Fruit fly (Drosophila melanogaster) whole organism, embryonic: Measurements from ENCODE around the gene CG17124.

Experiments
- CG13624 ChIP-seq: fragments of 200-800 bp; sonication (Bioruptor generic); optimal IDR thresholded peaks from 2 replicates; lab custom pipeline; 2016; ENCODE audit warnings: missing biosample characterization, missing genetic modification characterization
- CG15696 ChIP-seq: fragments of 200-800 bp; sonication (Bioruptor generic); optimal IDR thresholded peaks from 2 replicates; lab custom pipeline; 2019; ENCODE audit warnings: missing biosample characterization, mild to moderate bottlenecking, missing genetic modification characterization, moderate library complexity
- CG16779 ChIP-seq: fragments of 200-800 bp; sonication (Bioruptor generic); IDR thresholded peaks from 2 replicates; pipeline ENCODE4 v1.3.6; 2022; ENCODE audit warnings: missing biosample characterization, missing genetic modification characterization
- CG16813 ChIP-seq: fragments of 200-800 bp; sonication (Bioruptor generic); IDR thresholded peaks from 3 replicates; pipeline ENCODE4 v1.3.6; 2022; ENCODE audit warnings: missing biosample characterization, missing genetic modification characterization; ENCODE audit not compliant: partially characterized antibody
- CG2120 ChIP-seq: fragments of 200-800 bp; sonication (Bioruptor generic); optimal IDR thresholded peaks from 3 replicates; lab custom pipeline; 2016; ENCODE audit warnings: missing biosample characterization, missing genetic modification characterization
- CG2712 ChIP-seq: fragments of 200-800 bp; optimal IDR thresholded peaks from 3 replicates; lab custom pipeline; 2019; ENCODE audit warnings: missing biosample characterization, mild to moderate bottlenecking, missing genetic modification characterization, moderate library complexity
- CG32532 ChIP-seq: fragments of 200-800 bp; sonication (Bioruptor generic); IDR thresholded peaks from 2 replicates; pipeline ENCODE4 v1.3.6; 2022; ENCODE audit warnings: missing biosample characterization, missing genetic modification characterization
- CG3281 ChIP-seq: fragments of 200-800 bp; sonication (Bioruptor generic); optimal IDR thresholded peaks from 3 replicates; lab custom pipeline; 2017; ENCODE audit warnings: missing biosample characterization, mild to moderate bottlenecking, missing genetic modification characterization
- CG42726 ChIP-seq: fragments of 200-800 bp; sonication (Bioruptor generic); IDR thresholded peaks from 2 replicates; pipeline ENCODE4 v1.3.6; 2022; ENCODE audit warnings: missing biosample characterization, missing genetic modification characterization; ENCODE audit not compliant: partially characterized antibody
- CG4424 ChIP-seq: fragments of 200-800 bp; sonication (Bioruptor generic); optimal IDR thresholded peaks from 3 replicates; lab custom pipeline; 2016; ENCODE audit warnings: missing biosample characterization, missing genetic modification characterization
- CG5180 ChIP-seq: fragments of 200-800 bp; sonication (Bioruptor generic); optimal IDR thresholded peaks from 3 replicates; lab custom pipeline; 2017; ENCODE audit warnings: missing biosample characterization, missing genetic modification characterization, mild to moderate bottlenecking, moderate library complexity, missing genetic modification reagents
- CG7987 ChIP-seq: fragments of 200-800 bp; sonication (Bioruptor generic); optimal IDR thresholded peaks from 2 replicates; lab custom pipeline; 2018; ENCODE audit warnings: missing biosample characterization, mild to moderate bottlenecking, missing genetic modification characterization, moderate library complexity
- CG8089 ChIP-seq: fragments of 200-800 bp; sonication (Bioruptor generic); optimal IDR thresholded peaks from 3 replicates; lab custom pipeline; 2016; ENCODE audit warnings: missing biosample characterization, missing genetic modification characterization
- CG8281 ChIP-seq: fragments of 200-800 bp; sonication (Bioruptor generic); optimal IDR thresholded peaks from 2 replicates; lab custom pipeline; 2018; ENCODE audit warnings: missing biosample characterization, mild to moderate bottlenecking, missing genetic modification characterization, moderate library complexity
- CrebB ChIP-seq: fragments of 200-800 bp; sonication (Bioruptor generic); optimal IDR thresholded peaks from 3 replicates; lab custom pipeline; 2018; ENCODE audit warnings: missing biosample characterization, mild to moderate bottlenecking, missing genetic modification characterization
- Doc2 ChIP-seq: fragments of 200-800 bp; sonication (Bioruptor generic); IDR thresholded peaks from 2 replicates; pipeline ENCODE4 v1.3.6; 2022; ENCODE audit warnings: missing biosample characterization, missing genetic modification characterization
- E2f1 ChIP-seq: fragments of 200-800 bp; sonication (Bioruptor generic); IDR thresholded peaks from 2 replicates; pipeline ENCODE4 v1.3.6; 2022; ENCODE audit warnings: missing biosample characterization, missing genetic modification characterization
- Gsc ChIP-seq: fragments of 200-800 bp; sonication (Bioruptor generic); IDR thresholded peaks from 2 replicates; pipeline ENCODE4 v1.3.6; 2022; ENCODE audit warnings: missing biosample characterization, missing genetic modification characterization
- Gug ChIP-seq: fragments of 200-800 bp; sonication (Bioruptor generic); IDR thresholded peaks from 4 replicates; pipeline ENCODE4 v1.3.6; 2022; ENCODE audit warnings: missing biosample characterization, missing genetic modification characterization
- H2.0 ChIP-seq: fragments of 200-800 bp; sonication (Bioruptor generic); IDR thresholded peaks from 2 replicates; pipeline ENCODE4 v1.3.6; 2022; ENCODE audit warnings: missing biosample characterization, missing genetic modification characterization
- Hmr ChIP-seq: fragments of 200-800 bp; sonication (Bioruptor generic); optimal IDR thresholded peaks from 3 replicates; lab custom pipeline; 2017; ENCODE audit warnings: mild to moderate bottlenecking, missing biosample characterization, missing genetic modification reagents, missing genetic modification characterization
- Hmx ChIP-seq: fragments of 200-800 bp; sonication (Bioruptor generic); optimal IDR thresholded peaks from 2 replicates; lab custom pipeline; 2016; ENCODE audit warnings: missing biosample characterization, missing genetic modification characterization
- Lpt ChIP-seq: fragments of >200 bp; optimal IDR thresholded peaks from 2 replicates; lab custom pipeline; 2018; ENCODE audit warnings: missing biosample characterization, missing genetic modification characterization
- Poxn ChIP-seq: fragments of 200-800 bp; sonication (Bioruptor generic); IDR thresholded peaks from 2 replicates; pipeline ENCODE4 v1.3.6; 2022; ENCODE audit warnings: missing biosample characterization, missing genetic modification characterization
- Sry-β ChIP-seq: fragments of 200-800 bp; sonication (Bioruptor generic); optimal IDR thresholded peaks from 2 replicates; lab custom pipeline; 2018; ENCODE audit warnings: missing biosample characterization, mild to moderate bottlenecking, missing genetic modification characterization, moderate library complexity
- Tbp ChIP-seq: fragments of >200 bp; optimal IDR thresholded peaks from 2 replicates; lab custom pipeline; 2018; ENCODE audit warnings: missing biosample characterization, missing genetic modification characterization
- Trl ChIP-seq, 3 experiments: fragments of >200 bp in 2 of 3; fragments of 200-800 bp in 1 of 3; sonication (Bioruptor generic) in 1 of 3; optimal IDR thresholded peaks; 2 replicates in 1 of 3; 3 replicates in 2 of 3; lab custom pipeline; 2016 to 2017; ENCODE audit warnings: missing biosample characterization in 1 of 3, missing genetic modification characterization in 1 of 3
- bsh ChIP-seq, 2 experiments: fragments of 200-800 bp; sonication (Bioruptor generic); optimal IDR thresholded peaks; 2 replicates each; lab custom pipeline; 2017 to 2018; ENCODE audit warnings: mild to moderate bottlenecking in 2 of 2, missing biosample characterization in 2 of 2, missing genetic modification characterization in 2 of 2, moderate library complexity in 1 of 2
- chm ChIP-seq: fragments of 200-800 bp; sonication (Bioruptor generic); IDR thresholded peaks from 2 replicates; pipeline ENCODE4 v1.3.6; 2022; ENCODE audit warnings: missing biosample characterization, missing genetic modification characterization
- crol ChIP-seq: fragments of 200-800 bp; sonication (Bioruptor generic); IDR thresholded peaks from 2 replicates; pipeline ENCODE4 v1.3.6; 2022; ENCODE audit warnings: missing biosample characterization, missing genetic modification characterization
- crp ChIP-seq, 2 experiments: fragments of 200-800 bp; sonication (Bioruptor generic); optimal IDR thresholded peaks; 2 replicates in 1 of 2; 3 replicates in 1 of 2; lab custom pipeline; 2017; ENCODE audit warnings: missing biosample characterization in 2 of 2, missing genetic modification characterization in 2 of 2, mild to moderate bottlenecking in 1 of 2, moderate library complexity in 1 of 2
- ems ChIP-seq: fragments of 200-800 bp; sonication (Bioruptor generic); optimal IDR thresholded peaks from 3 replicates; lab custom pipeline; 2016; ENCODE audit warnings: missing biosample characterization, missing genetic modification characterization
- en ChIP-seq: fragments of 200-800 bp; sonication (Bioruptor generic); optimal IDR thresholded peaks from 2 replicates; lab custom pipeline; 2016; ENCODE audit warnings: missing biosample characterization, missing genetic modification characterization
- exex ChIP-seq: fragments of 200-800 bp; sonication (Bioruptor generic); optimal IDR thresholded peaks from 4 replicates; lab custom pipeline; 2018; ENCODE audit warnings: missing biosample characterization, mild to moderate bottlenecking, missing genetic modification characterization, moderate library complexity
- gcm ChIP-seq: fragments of 200-800 bp; sonication (Bioruptor generic); optimal IDR thresholded peaks from 2 replicates; lab custom pipeline; 2019; ENCODE audit warnings: missing biosample characterization, mild to moderate bottlenecking, missing genetic modification characterization, moderate library complexity
- gcm2 ChIP-seq: fragments of 200-800 bp; sonication (Bioruptor generic); optimal IDR thresholded peaks from 2 replicates; lab custom pipeline; 2016; ENCODE audit warnings: missing biosample characterization, missing genetic modification characterization
- grau ChIP-seq: fragments of 200-800 bp; optimal IDR thresholded peaks from 3 replicates; lab custom pipeline; 2019; ENCODE audit warnings: missing biosample characterization, mild to moderate bottlenecking, missing genetic modification characterization, moderate library complexity
- gro ChIP-seq: fragments of 200-800 bp; sonication (Bioruptor generic); optimal IDR thresholded peaks from 2 replicates; lab custom pipeline; 2016; ENCODE audit warnings: missing biosample characterization, missing genetic modification characterization
- psq ChIP-seq: fragments of 200-800 bp; sonication (Bioruptor generic); optimal IDR thresholded peaks from 2 replicates; lab custom pipeline; 2017; ENCODE audit warnings: missing biosample characterization, missing genetic modification characterization
- ranshi ChIP-seq: fragments of 200-800 bp; sonication (Bioruptor generic); IDR thresholded peaks from 2 replicates; pipeline ENCODE4 v1.3.6; 2022; ENCODE audit warnings: missing biosample characterization, missing genetic modification characterization
- sens-2 ChIP-seq: fragments of 200-800 bp; sonication (Bioruptor generic); IDR thresholded peaks from 2 replicates; pipeline ENCODE4 v1.3.6; 2022; ENCODE audit warnings: missing biosample characterization, missing genetic modification characterization
- shn ChIP-seq: fragments of 200-800 bp; sonication (Bioruptor generic); optimal IDR thresholded peaks from 3 replicates; lab custom pipeline; 2016; ENCODE audit warnings: missing biosample characterization, missing genetic modification characterization
- slp2 ChIP-seq: fragments of 200-800 bp; sonication (Bioruptor generic); optimal IDR thresholded peaks from 2 replicates; lab custom pipeline; 2016; ENCODE audit warnings: missing biosample characterization, missing genetic modification characterization
- sug ChIP-seq: fragments of 200-800 bp; optimal IDR thresholded peaks from 2 replicates; lab custom pipeline; 2019; ENCODE audit warnings: missing biosample characterization, mild to moderate bottlenecking, missing genetic modification characterization, moderate library complexity
- tll ChIP-seq, 2 experiments: fragments of 200-800 bp in 1 of 2; fragments of >200 bp in 1 of 2; sonication (Bioruptor generic) in 1 of 2; optimal IDR thresholded peaks; 2 replicates each; lab custom pipeline; 2017 to 2019; ENCODE audit warnings: missing biosample characterization in 2 of 2, missing genetic modification characterization in 2 of 2, mild to moderate bottlenecking in 1 of 2, moderate library complexity in 1 of 2
- trh ChIP-seq: fragments of 200-800 bp; sonication (Bioruptor generic); optimal IDR thresholded peaks from 2 replicates; lab custom pipeline; 2016; ENCODE audit warnings: missing biosample characterization, missing genetic modification characterization
- vfl ChIP-seq: fragments of 200-800 bp; sonication (Bioruptor generic); optimal IDR thresholded peaks from 2 replicates; lab custom pipeline; 2016; ENCODE audit warnings: missing biosample characterization, missing genetic modification characterization
- vnd ChIP-seq: fragments of 200-800 bp; sonication (Bioruptor generic); IDR thresholded peaks from 3 replicates; pipeline ENCODE4 v1.3.6; 2022; ENCODE audit warnings: missing biosample characterization, missing genetic modification characterization; ENCODE audit not compliant: partially characterized antibody
- vvl ChIP-seq: fragments of 200-800 bp; sonication (Bioruptor generic); IDR thresholded peaks from 2 replicates; pipeline ENCODE4 v1.3.6; 2022; ENCODE audit warnings: missing biosample characterization, missing genetic modification characterization
- wor ChIP-seq: fragments of 200-800 bp; sonication (Bioruptor generic); IDR thresholded peaks from 2 replicates; pipeline ENCODE4 v1.3.6; 2022; ENCODE audit warnings: missing biosample characterization, missing genetic modification characterization
- z ChIP-seq: fragments of 200-800 bp; sonication (Bioruptor generic); IDR thresholded peaks from 3 replicates; pipeline ENCODE4 v1.3.6; 2022; ENCODE audit warnings: missing biosample characterization, missing genetic modification characterization

CG17124 gene

dm6 chr2L:10732343-10732808 is 23.7 kb downstream of the CG17124 start, which contains the start of the genes EMC3 and Dpy-30L1 (continued):
- no peak for TF ChIP-seq CrebB (tag; lab: Kevin White, UChicago)
- TF ChIP-seq gcm (GFP tag; lab: Kevin White, UChicago), result no peak
- TF ChIP-seq Tbp (GFP tag; lab: Kevin White, UChicago), result no peak
- no peak for TF ChIP-seq shn (GFP tag; lab: Kevin White, UChicago)
- TF ChIP-seq en (GFP tag; lab: Kevin White, UChicago), result no peak
- TF ChIP-seq Trl (optimal IDR thresholded peaks at IDR 0.05; lab: Kevin White, UChicago), result no peak
- TF ChIP-seq Trl (GFP tag; optimal IDR thresholded peaks at IDR 0.05; lab: Kevin White, UChicago), result peak; percentile 40
- no peak for TF ChIP-seq slp2 (GFP tag; lab: Kevin White, UChicago)
- peak; percentile 10 for TF ChIP-seq vfl
- TF ChIP-seq ranshi (GFP tag; lab: Robert Waterston, UW), result peak; percentile 47; the same call in 1 of the 2 replicates
- TF ChIP-seq CG42726 (GFP tag; lab: Robert Waterston, UW), result no peak
- TF ChIP-seq trh (GFP tag; lab: Kevin White, UChicago), result no peak
- peak; percentile 66 for TF ChIP-seq gro (GFP tag; lab: Kevin White, UChicago)
- peak; percentile 41 for TF ChIP-seq CG15696 (tag; lab: Kevin White, UChicago)
- TF ChIP-seq tll (GFP tag; optimal IDR thresholded peaks at IDR 0.05; lab: Kevin White, UChicago), result peak in 1 of 2 experiments; percentile 38
- no peak for TF ChIP-seq Doc2 (GFP tag; lab: Robert Waterston, UW)
- TF ChIP-seq CG7987 (GFP tag; lab: Kevin White, UChicago), result no peak
- TF ChIP-seq Gug (GFP tag; lab: Robert Waterston, UW), result no peak
- peak; percentile 66 for TF ChIP-seq grau (tag; lab: Kevin White, UChicago)
- TF ChIP-seq Hmr (GFP tag; lab: Kevin White, UChicago), result no peak
- TF ChIP-seq H2.0 (GFP tag; lab: Robert Waterston, UW), result peak; percentile 48
- TF ChIP-seq CG16813 (GFP tag; lab: Robert Waterston, UW), result peak; percentile 88
- peak; percentile 48 for TF ChIP-seq CG4424 (GFP tag; lab: Kevin White, UChicago)
- TF ChIP-seq Gsc (GFP tag; lab: Robert Waterston, UW), result no peak
- TF ChIP-seq ems (GFP tag; lab: Kevin White, UChicago), result peak; percentile 25
- TF ChIP-seq vnd (GFP tag; lab: Robert Waterston, UW), result peak; percentile 78
- peak; percentile 42; the same call in 1 of the 2 replicates for TF ChIP-seq CG32532 (GFP tag; lab: Robert Waterston, UW)
- TF ChIP-seq CG8089 (GFP tag; lab: Kevin White, UChicago), result no peak
- no peak for TF ChIP-seq Poxn (GFP tag; lab: Robert Waterston, UW)
- no peak for TF ChIP-seq sug (tag; lab: Kevin White, UChicago)
- peak; percentile 74 for TF ChIP-seq CG2712 (tag; lab: Kevin White, UChicago)
- no peak for TF ChIP-seq sens-2 (GFP tag; lab: Robert Waterston, UW)
- no peak for TF ChIP-seq crol (GFP tag; lab: Robert Waterston, UW)
- no peak for TF ChIP-seq Hmx
- TF ChIP-seq Lpt (GFP tag; lab: Kevin White, UChicago), result no peak
- no peak for TF ChIP-seq CG16779 (GFP tag; lab: Robert Waterston, UW)
- no peak for TF ChIP-seq E2f1 (GFP tag; lab: Robert Waterston, UW)
- TF ChIP-seq CG8281, result no peak
- peak; percentile 58; the same call in 1 of the 2 replicates for TF ChIP-seq vvl (GFP tag; lab: Robert Waterston, UW)
- TF ChIP-seq psq, result no peak
- no peak for TF ChIP-seq CG3281 (GFP tag; lab: Kevin White, UChicago)
- no peak for TF ChIP-seq z
- no peak for TF ChIP-seq wor (GFP tag; lab: Robert Waterston, UW)
- peak; percentile 68 for TF ChIP-seq CG13624 (GFP tag; lab: Kevin White, UChicago)
- no peak for TF ChIP-seq chm
- no peak for TF ChIP-seq exex
- TF ChIP-seq CG5180 (GFP tag; lab: Kevin White, UChicago), result no peak
- TF ChIP-seq gcm2 (GFP tag; lab: Kevin White, UChicago), result peak; percentile 12
- no peak for TF ChIP-seq Sry-β (GFP tag; lab: Kevin White, UChicago)
- peak; percentile 79 for TF ChIP-seq CG2120 (GFP tag; lab: Kevin White, UChicago)
- TF ChIP-seq bsh (GFP tag; optimal IDR thresholded peaks at IDR 0.05; lab: Kevin White, UChicago), result peak in 1 of 2 experiments; percentile 53
- TF ChIP-seq crp (GFP tag; optimal IDR thresholded peaks at IDR 0.05; lab: Kevin White, UChicago), result peak in 1 of 2 experiments; percentile 30
